Worm (Caenorhabditis elegans) whole organism, young adult: ENCODE results near the gene K03B8.8.
A peak's percentile ranks its signal among the peaks of the same experiment; 100 is the strongest.

Source experiments
- B0261.1 ChIP-seq: sonication (generic microtip); optimal IDR thresholded peaks from 2 replicates; lab custom pipeline; 2016; ENCODE audit warnings: mild to moderate bottlenecking, missing genetic modification characterization, moderate library complexity, missing compliant biosample characterization
- C17E4.6 ChIP-seq: fragments of 200-800 bp; sonication (Bioruptor generic); IDR thresholded peaks from 2 replicates; pipeline ENCODE4 v1.3.6; 2022; ENCODE audit warnings: missing genetic modification reagents, missing genetic modification characterization, missing compliant biosample characterization
- D2030.7 ChIP-seq: fragments of 200-800 bp; sonication (Bioruptor generic); IDR thresholded peaks from 2 replicates; pipeline ENCODE4 v1.3.6; 2022; ENCODE audit warnings: missing genetic modification reagents, missing genetic modification characterization, missing compliant biosample characterization
- F10E7.11 ChIP-seq: sonication (generic microtip); optimal IDR thresholded peaks from 2 replicates; lab custom pipeline; 2017; ENCODE audit warnings: mild to moderate bottlenecking, missing genetic modification characterization, moderate library complexity, missing compliant biosample characterization
- F22D6.2 ChIP-seq: sonication (generic microtip); optimal IDR thresholded peaks from 2 replicates; lab custom pipeline; 2016; ENCODE audit warnings: mild to moderate bottlenecking, missing genetic modification characterization, missing compliant biosample characterization
- F37B4.10 ChIP-seq: fragments of 200-800 bp; sonication (Bioruptor generic); IDR thresholded peaks from 2 replicates; pipeline ENCODE4 v1.3.6; 2022; ENCODE audit warnings: missing genetic modification characterization, missing compliant biosample characterization
- F49E8.2 ChIP-seq: sonication (generic microtip); optimal IDR thresholded peaks from 3 replicates; lab custom pipeline; 2017; ENCODE audit warnings: missing genetic modification characterization, mild to moderate bottlenecking, missing compliant biosample characterization, antibody characterized with exemption, moderate library complexity; ENCODE audit not compliant: insufficient read depth
- F52B5.7 ChIP-seq: sonication (generic microtip); optimal IDR thresholded peaks from 2 replicates; lab custom pipeline; 2016; ENCODE audit warnings: mild to moderate bottlenecking, missing genetic modification characterization, missing compliant biosample characterization
- F57A8.1 ChIP-seq: fragments of 200-800 bp; sonication (Bioruptor generic); optimal IDR thresholded peaks from 2 replicates; lab custom pipeline; 2018; ENCODE audit warnings: mild to moderate bottlenecking, missing genetic modification characterization, moderate library complexity, missing compliant biosample characterization
- F57C9.4 ChIP-seq: sonication (generic microtip); optimal IDR thresholded peaks from 2 replicates; lab custom pipeline; 2017; ENCODE audit warnings: mild to moderate bottlenecking, missing genetic modification characterization, missing compliant biosample characterization
- Y56A3A.18 ChIP-seq: fragments of 200-800 bp; sonication (Bioruptor generic); IDR thresholded peaks from 2 replicates; pipeline ENCODE4 v1.3.6; 2022; ENCODE audit warnings: missing genetic modification reagents, missing genetic modification characterization, missing compliant biosample characterization
- Y67H2A.10 ChIP-seq: fragments of 200-800 bp; sonication (Bioruptor generic); conservative IDR thresholded peaks from 2 replicates; pipeline ENCODE4 v1.3.6; 2022; ENCODE audit warnings: missing genetic modification reagents, missing genetic modification characterization, missing compliant biosample characterization
- akir-1 ChIP-seq: fragments of 200-800 bp; sonication (Bioruptor generic); optimal IDR thresholded peaks from 2 replicates; lab custom pipeline; 2018; ENCODE audit warnings: mild to moderate bottlenecking, missing genetic modification characterization, moderate library complexity, missing compliant biosample characterization
- ama-1 ChIP-seq, 3 experiments: fragments of 150-350 bp in 1 of 3; sonication (generic microtip) in 2 of 3; optimal IDR thresholded peaks; 2 replicates each; lab custom pipeline; 2014 to 2018; ENCODE audit warnings: missing biosample characterization in 2 of 3, missing genetic modification characterization in 2 of 3, missing genetic modification reagents in 2 of 3
- bed-1 ChIP-seq: fragments of 200-800 bp; sonication (Bioruptor generic); IDR thresholded peaks from 2 replicates; pipeline ENCODE4 v1.3.6; 2022; ENCODE audit warnings: missing genetic modification reagents, missing genetic modification characterization, missing compliant biosample characterization
- cebp-2 ChIP-seq: fragments of 200-800 bp; sonication (Bioruptor generic); IDR thresholded peaks from 2 replicates; pipeline ENCODE4 v1.3.6; 2022; ENCODE audit warnings: missing genetic modification characterization, missing compliant biosample characterization
- chd-7 ChIP-seq: sonication (generic microtip); optimal IDR thresholded peaks from 2 replicates; lab custom pipeline; 2016; ENCODE audit warnings: mild to moderate bottlenecking, missing genetic modification characterization, moderate library complexity, missing compliant biosample characterization
- die-1 ChIP-seq: sonication (generic microtip); optimal IDR thresholded peaks from 2 replicates; lab custom pipeline; 2016; ENCODE audit warnings: missing genotype, mild to moderate bottlenecking, missing genetic modification characterization, missing compliant biosample characterization
- dox-1 ChIP-seq: fragments of 200-800 bp; sonication (Bioruptor generic); IDR thresholded peaks from 2 replicates; pipeline ENCODE4 v1.3.6; 2022; ENCODE audit warnings: missing genetic modification reagents, missing genetic modification characterization, missing compliant biosample characterization
- dpff-1 ChIP-seq: sonication (generic microtip); optimal IDR thresholded peaks from 2 replicates; lab custom pipeline; 2017; ENCODE audit warnings: mild to moderate bottlenecking, missing genetic modification characterization, missing compliant biosample characterization
- egl-18 ChIP-seq: fragments of 200-800 bp; sonication (Bioruptor generic); IDR thresholded peaks from 2 replicates; pipeline ENCODE4 v1.3.6; 2022; ENCODE audit warnings: missing genetic modification reagents, missing genetic modification characterization, missing compliant biosample characterization
- egl-44 ChIP-seq: fragments of 200-800 bp; sonication (Bioruptor generic); IDR thresholded peaks from 2 replicates; pipeline ENCODE4 v1.3.6; 2022; ENCODE audit warnings: missing genetic modification reagents, missing genetic modification characterization, missing compliant biosample characterization
- egrh-3 ChIP-seq: fragments of 200-800 bp; sonication (Bioruptor generic); IDR thresholded peaks from 2 replicates; pipeline ENCODE4 v1.3.6; 2022; ENCODE audit warnings: missing genetic modification reagents, missing genetic modification characterization, missing compliant biosample characterization
- ekl-4 ChIP-seq: fragments of 200-800 bp; sonication (Bioruptor generic); IDR thresholded peaks from 2 replicates; pipeline ENCODE4 v1.3.6; 2022; ENCODE audit warnings: missing genetic modification reagents, missing genetic modification characterization, missing compliant biosample characterization
- fkh-3 ChIP-seq: sonication (generic microtip); optimal IDR thresholded peaks from 2 replicates; lab custom pipeline; 2016; ENCODE audit warnings: mild to moderate bottlenecking, missing genetic modification characterization, missing compliant biosample characterization
- hrde-1 ChIP-seq: sonication (generic microtip); optimal IDR thresholded peaks from 2 replicates; lab custom pipeline; 2016; ENCODE audit warnings: missing genetic modification characterization, mild to moderate bottlenecking, missing compliant biosample characterization, moderate library complexity, missing genotype, missing genetic modification reagents, borderline replicate concordance
- hsf-1 ChIP-seq: fragments of 200-800 bp; sonication (Bioruptor generic); IDR thresholded peaks from 2 replicates; pipeline ENCODE4 v1.3.6; 2022; ENCODE audit warnings: missing genetic modification reagents, missing genetic modification characterization, missing compliant biosample characterization
- lag-1 ChIP-seq: fragments of 200-800 bp; sonication (Bioruptor generic); IDR thresholded peaks from 2 replicates; pipeline ENCODE4 v1.3.6; 2022; ENCODE audit warnings: missing genetic modification reagents, missing genetic modification characterization, missing compliant biosample characterization
- let-607 ChIP-seq, 2 experiments: fragments of 200-800 bp in 1 of 2; sonication (Bioruptor generic) in 1 of 2; sonication (generic microtip) in 1 of 2; optimal IDR thresholded peaks; 2 replicates each; lab custom pipeline; 2016 to 2018; ENCODE audit warnings: mild to moderate bottlenecking in 2 of 2, missing compliant biosample characterization in 2 of 2, missing genetic modification characterization in 2 of 2, moderate library complexity in 2 of 2, missing genotype in 1 of 2
- madf-6 ChIP-seq: fragments of 200-800 bp; sonication (Bioruptor generic); IDR thresholded peaks from 2 replicates; pipeline ENCODE4 v1.3.6; 2022; ENCODE audit warnings: missing genetic modification reagents, missing genetic modification characterization, missing compliant biosample characterization
- nfyb-1 ChIP-seq: fragments of 200-800 bp; sonication (Bioruptor generic); IDR thresholded peaks from 2 replicates; pipeline ENCODE4 v1.3.6; 2022; ENCODE audit warnings: missing genetic modification reagents, missing genetic modification characterization, missing compliant biosample characterization
- nhr-120 ChIP-seq: fragments of 200-800 bp; sonication (Bioruptor generic); IDR thresholded peaks from 2 replicates; pipeline ENCODE4 v1.3.6; 2022; ENCODE audit warnings: missing genetic modification characterization, missing compliant biosample characterization
- nhr-179 ChIP-seq: sonication (generic microtip); optimal IDR thresholded peaks from 2 replicates; lab custom pipeline; 2016; ENCODE audit warnings: mild to moderate bottlenecking, missing genetic modification characterization, missing compliant biosample characterization
- nhr-80 ChIP-seq: sonication (generic microtip); optimal IDR thresholded peaks from 2 replicates; lab custom pipeline; 2016; ENCODE audit warnings: missing genetic modification characterization, missing compliant biosample characterization
- pbrm-1 ChIP-seq: fragments of 200-800 bp; sonication (Bioruptor generic); IDR thresholded peaks from 2 replicates; pipeline ENCODE4 v1.3.6; 2022; ENCODE audit warnings: missing genetic modification reagents, missing genetic modification characterization, missing compliant biosample characterization
- sea-2 ChIP-seq: fragments of 200-800 bp; sonication (Bioruptor generic); IDR thresholded peaks from 2 replicates; pipeline ENCODE4 v1.3.6; 2022; ENCODE audit warnings: missing genetic modification characterization, missing compliant biosample characterization
- snpc-1.3 ChIP-seq: sonication (generic microtip); optimal IDR thresholded peaks from 2 replicates; lab custom pipeline; 2017; ENCODE audit warnings: missing genetic modification characterization, mild to moderate bottlenecking, missing compliant biosample characterization, antibody characterized with exemption, moderate library complexity, missing genotype, missing genetic modification reagents; ENCODE audit not compliant: insufficient read depth
- somi-1 ChIP-seq: fragments of 200-800 bp; sonication (Bioruptor generic); optimal IDR thresholded peaks from 2 replicates; lab custom pipeline; 2018; ENCODE audit warnings: mild to moderate bottlenecking, missing genetic modification characterization, missing compliant biosample characterization
- tbp1 ChIP-seq: fragments of 200-800 bp; sonication (Bioruptor generic); optimal IDR thresholded peaks from 2 replicates; lab custom pipeline; 2018; ENCODE audit warnings: mild to moderate bottlenecking, missing genetic modification characterization, missing compliant biosample characterization
- tbx-9 ChIP-seq: sonication (generic microtip); optimal IDR thresholded peaks from 2 replicates; lab custom pipeline; 2016; ENCODE audit warnings: borderline replicate concordance, missing genetic modification characterization, inconsistent platforms, missing compliant biosample characterization
- unc-130 ChIP-seq: sonication (generic microtip); optimal IDR thresholded peaks from 2 replicates; lab custom pipeline; 2016; ENCODE audit warnings: missing genetic modification reagents, missing genetic modification characterization, missing compliant biosample characterization
- unc-62 ChIP-seq: fragments of 150-350 bp; optimal IDR thresholded peaks from 2 replicates; lab custom pipeline; 2014; ENCODE audit warnings: missing biosample characterization, missing genetic modification reagents, missing genetic modification characterization
- ztf-18 ChIP-seq: sonication (generic microtip); optimal IDR thresholded peaks from 2 replicates; lab custom pipeline; 2016; ENCODE audit warnings: missing genotype, mild to moderate bottlenecking, missing genetic modification characterization, missing compliant biosample characterization

Gene K03B8.8

ce11 chrV:11424565-11424964, 13.8 kb upstream of the K03B8.8 start, which contains the start of gene T26H10.2:
T26H10.2 (minus strand) TSS chrV:11424665.
- TF ChIP-seq unc-62 (GFP tag; lab: Kevin White, UChicago), result no peak
- TF ChIP-seq C17E4.6 (GFP tag; lab: Robert Waterston, UW), result no peak

- TF ChIP-seq sea-2 (GFP tag; lab: Robert Waterston, UW), result no peak
- TF ChIP-seq let-607 (tag; optimal IDR thresholded peaks at IDR 0.05; lab: Kevin White, UChicago), result no peak
- TF ChIP-seq hsf-1, result no peak
- no peak for TF ChIP-seq hrde-1
- no peak for TF ChIP-seq somi-1 (GFP tag; lab: Kevin White, UChicago)
- TF ChIP-seq F57C9.4 (tag; lab: Kevin White, UChicago), result no peak
- TF ChIP-seq egrh-3 (GFP tag; lab: Robert Waterston, UW), result no peak
These were observed 10.8 kb upstream of the K03B8.8 start, which contains the start of gene des-2 for ce11 chrV:11421605-11422004. des-2 (minus strand) TSS chrV:11421705.

- TF ChIP-seq die-1, result no peak
- TF ChIP-seq dox-1, result no peak
- no peak for TF ChIP-seq nhr-80 (tag; lab: Kevin White, UChicago)
- TF ChIP-seq ama-1 (optimal IDR thresholded peaks at IDR 0.05; lab: Kevin White, UChicago), result no peak
- TF ChIP-seq ama-1 (GFP tag; optimal IDR thresholded peaks at IDR 0.05; lab: Kevin White, UChicago), result no peak
- no peak for TF ChIP-seq lag-1 (GFP tag; lab: Robert Waterston, UW)
- TF ChIP-seq nhr-179 (tag; lab: Kevin White, UChicago), result no peak
- no peak for TF ChIP-seq fkh-3 (tag; lab: Kevin White, UChicago)
- no peak for TF ChIP-seq bed-1 (GFP tag; lab: Robert Waterston, UW)
- no peak for TF ChIP-seq F37B4.10 (GFP tag; lab: Robert Waterston, UW)
- no peak for TF ChIP-seq chd-7 (tag; lab: Kevin White, UChicago)
- TF ChIP-seq akir-1 (GFP tag; lab: Kevin White, UChicago), result no peak
- no peak for TF ChIP-seq cebp-2 (GFP tag; lab: Robert Waterston, UW)
- no peak for TF ChIP-seq ztf-18 (tag; lab: Kevin White, UChicago)
- TF ChIP-seq dpff-1 (tag; lab: Kevin White, UChicago), result no peak
- TF ChIP-seq hrde-1, result no peak
- no peak for TF ChIP-seq nhr-120 (GFP tag; lab: Robert Waterston, UW)
- TF ChIP-seq F52B5.7, result no peak
- no peak for TF ChIP-seq B0261.1 (tag; lab: Kevin White, UChicago)
These were observed 4.3 kb upstream of the K03B8.8 start, which contains the start of gene deg-3 for ce11 chrV:11415059-11415458. deg-3 (minus strand) TSS chrV:11415159.

- TF ChIP-seq ekl-4 (GFP tag; lab: Robert Waterston, UW), result no peak
- peak; percentile 63 for TF ChIP-seq nfyb-1 (GFP tag; lab: Robert Waterston, UW)
- no peak for TF ChIP-seq F10E7.11 (tag; lab: Kevin White, UChicago)
- peak; percentile 64 for TF ChIP-seq Y56A3A.18 (GFP tag; lab: Robert Waterston, UW)
- TF ChIP-seq D2030.7 (GFP tag; lab: Robert Waterston, UW), result peak; percentile 79
- no peak for TF ChIP-seq dpff-1 (tag; lab: Kevin White, UChicago)
- TF ChIP-seq nhr-179 (tag; lab: Kevin White, UChicago), result no peak
- peak; percentile 87 for TF ChIP-seq tbp1
- TF ChIP-seq nhr-120 (GFP tag; lab: Robert Waterston, UW), result no peak
- peak; percentile 5 for TF ChIP-seq unc-130
- no peak for TF ChIP-seq Y67H2A.10 (GFP tag; lab: Robert Waterston, UW)
- TF ChIP-seq F57A8.1, result no peak
- no peak for TF ChIP-seq F22D6.2 (tag; lab: Kevin White, UChicago)
- TF ChIP-seq pbrm-1 (GFP tag; lab: Robert Waterston, UW), result peak; percentile 80
- no peak for TF ChIP-seq F49E8.2 (tag; lab: Kevin White, UChicago)
- TF ChIP-seq ztf-18 (tag; lab: Kevin White, UChicago), result peak; percentile 62
- no peak for TF ChIP-seq egl-18 (GFP tag; lab: Robert Waterston, UW)
- no peak for TF ChIP-seq snpc-1.3
- TF ChIP-seq madf-6 (GFP tag; lab: Robert Waterston, UW), result no peak; the same call in 1 of the 2 replicates
- TF ChIP-seq fkh-3 (tag; lab: Kevin White, UChicago), result no peak
- peak in 1 of 2 experiments; percentile 18 for TF ChIP-seq let-607 (tag; optimal IDR thresholded peaks at IDR 0.05; lab: Kevin White, UChicago)
- no peak for TF ChIP-seq bed-1 (GFP tag; lab: Robert Waterston, UW)
- no peak for TF ChIP-seq akir-1 (GFP tag; lab: Kevin White, UChicago)
- no peak for TF ChIP-seq tbx-9 (tag; lab: Kevin White, UChicago)
- no peak for TF ChIP-seq egl-44 (GFP tag; lab: Robert Waterston, UW)
These were observed 1.3 kb upstream of the K03B8.8 start for ce11 chrV:11412125-11412524.
